Worm (Caenorhabditis elegans): Measurements from ENCODE around the gene apy-1.
A peak's percentile ranks its signal among the peaks of the same experiment; 100 is the strongest.

The apy-1 gene

DNA sequence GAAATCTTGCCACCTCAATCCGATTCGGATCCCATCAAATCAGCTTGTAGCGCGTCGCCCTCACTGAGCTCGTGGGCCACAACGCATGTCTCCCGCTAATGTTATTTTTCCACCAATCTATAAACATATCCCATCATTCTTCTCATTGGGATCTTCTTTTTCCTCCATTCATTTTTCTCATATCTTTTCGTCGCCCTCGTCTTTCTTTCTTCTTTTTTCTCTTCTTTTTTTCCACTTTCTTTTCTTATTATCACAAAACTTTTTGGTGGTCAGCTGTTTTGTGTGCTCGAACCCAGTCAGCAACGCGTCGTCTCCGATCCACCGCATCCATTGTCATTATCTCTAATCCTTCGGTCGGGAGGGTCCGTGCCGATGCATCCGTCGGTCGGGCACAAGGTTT lies 45.7 kb downstream of the apy-1 start:
- TF ChIP-seq ceh-34 (tag; optimal IDR thresholded peaks at IDR 0.05) (peak; percentile 34), ceh-18 (tag; optimal IDR thresholded peaks at IDR 0.05) (peak; percentile 80), unc-55 (GFP tag; optimal IDR thresholded peaks at IDR 0.05) (peak; percentile 22), ets-4 (tag; optimal IDR thresholded peaks at IDR 0.05) (no peak), ceh-6 (GFP tag; optimal IDR thresholded peaks at IDR 0.05) (no peak), rnt-1 (tag; optimal IDR thresholded peaks at IDR 0.05) (peak; percentile 68), ceh-48 (tag; optimal IDR thresholded peaks at IDR 0.05) (no peak), tbx-2 (tag; optimal IDR thresholded peaks at IDR 0.05) (peak; percentile 4), nfya-1 (tag; optimal IDR thresholded peaks at IDR 0.05) (peak; percentile 8)

DNA sequence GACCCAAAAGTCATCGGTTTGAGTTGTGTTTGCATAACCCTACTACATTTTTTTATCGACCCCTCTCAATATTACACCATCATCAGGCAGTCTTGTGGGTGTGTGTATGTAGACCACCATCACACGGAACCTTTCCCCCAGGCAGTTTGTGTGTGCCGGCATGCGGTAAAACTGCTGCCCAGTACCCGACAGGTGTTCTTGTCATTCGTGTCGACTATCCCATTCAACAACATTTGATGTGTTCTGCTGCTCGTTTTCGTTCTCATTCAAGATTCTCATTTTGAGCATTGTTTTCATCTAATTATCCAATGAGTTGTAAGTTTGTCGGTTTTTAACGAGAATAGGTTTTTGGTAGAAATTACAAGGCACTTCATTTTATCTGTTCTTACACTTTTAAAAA lies 46.9 kb downstream of the apy-1 start:
- TF ChIP-seq K02D7.2 (tag; optimal IDR thresholded peaks at IDR 0.05), result no peak
- peak; percentile 4 for TF ChIP-seq tbx-2 (tag; optimal IDR thresholded peaks at IDR 0.05)
- peak; percentile 9 for TF ChIP-seq unc-55 (GFP tag; optimal IDR thresholded peaks at IDR 0.05)
- TF ChIP-seq che-1 (tag; optimal IDR thresholded peaks at IDR 0.05), result no peak

DNA sequence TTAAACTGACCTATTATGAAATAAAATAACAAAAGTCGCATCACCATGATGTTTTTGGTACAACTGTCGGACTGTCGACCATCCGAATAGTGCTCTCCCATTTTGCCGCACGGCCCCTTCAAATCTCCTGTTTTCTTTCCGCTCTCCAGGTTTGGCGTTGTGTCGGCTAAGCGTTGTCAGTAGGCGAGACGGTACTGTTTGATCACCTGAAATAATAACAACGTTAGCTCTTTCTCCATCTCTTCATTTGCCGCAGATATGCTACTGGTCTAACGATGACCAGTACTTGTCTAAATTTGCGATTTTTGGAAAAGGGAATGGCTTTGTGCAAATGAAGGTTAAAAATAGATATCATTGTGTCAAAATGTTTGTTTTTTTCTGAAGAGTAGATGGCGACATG lies 50.0 kb downstream of the apy-1 start, which contains the start of gene chts-1:
Gene chts-1, minus strand, starts transcription at position 101 of the 400 bp plus-strand sequence.
- TF ChIP-seq tbx-2 (tag; optimal IDR thresholded peaks at IDR 0.05) (no peak), fkh-6 (tag; optimal IDR thresholded peaks at IDR 0.05) (no peak), nfya-1 (tag; optimal IDR thresholded peaks at IDR 0.05) (no peak), dve-1 (tag; optimal IDR thresholded peaks at IDR 0.05) (no peak), sox-2 (GFP tag; IDR thresholded peaks at IDR 0.05) (no peak), che-1 (tag; optimal IDR thresholded peaks at IDR 0.05) (no peak), ceh-2 (tag; optimal IDR thresholded peaks at IDR 0.05) (no peak), gmeb-2 (tag; optimal IDR thresholded peaks at IDR 0.05) (no peak)
